Worm (Caenorhabditis elegans) whole organism, L1 larva: Measurements from ENCODE around the gene asp-4.

Experiments used
- C04F5.9 ChIP-seq: sonication (generic microtip); optimal IDR thresholded peaks from 2 replicates; lab custom pipeline; 2016; ENCODE audit warnings: missing genetic modification characterization, missing compliant biosample characterization
- C16A3.4 ChIP-seq: fragments of 150-350 bp; optimal IDR thresholded peaks from 2 replicates; lab custom pipeline; 2014; ENCODE audit warnings: missing biosample characterization, missing genetic modification characterization
- C34B4.2 ChIP-seq: sonication (generic microtip); optimal IDR thresholded peaks from 2 replicates; lab custom pipeline; 2017; ENCODE audit warnings: mild to moderate bottlenecking, missing genetic modification characterization, missing compliant biosample characterization
- Y116A8C.19 ChIP-seq: sonication (generic microtip); optimal IDR thresholded peaks from 2 replicates; lab custom pipeline; 2016; ENCODE audit warnings: missing compliant biosample characterization, missing genetic modification characterization, borderline replicate concordance
- alr-1 ChIP-seq: fragments of 200-800 bp; sonication (Bioruptor generic); optimal IDR thresholded peaks from 2 replicates; lab custom pipeline; 2018; ENCODE audit warnings: borderline replicate concordance, mild to moderate bottlenecking, missing genetic modification characterization, missing compliant biosample characterization
- aly-2 ChIP-seq: fragments of 150-350 bp; optimal IDR thresholded peaks from 2 replicates; lab custom pipeline; 2014; ENCODE audit warnings: missing biosample characterization, missing genetic modification characterization
- ama-1 ChIP-seq: fragments of 150-350 bp; optimal IDR thresholded peaks from 2 replicates; lab custom pipeline; 2014
- blmp-1 ChIP-seq: fragments of 150-350 bp; optimal IDR thresholded peaks from 2 replicates; lab custom pipeline; 2014; ENCODE audit warnings: missing biosample characterization, missing genetic modification characterization
- ceh-82 ChIP-seq, 3 experiments: fragments of 150-350 bp in 1 of 3; sonication (generic microtip) in 2 of 3; optimal IDR thresholded peaks; 2 replicates each; lab custom pipeline; 2014 to 2017; ENCODE audit warnings: missing biosample characterization in 3 of 3, missing genetic modification characterization in 3 of 3
- ceh-88 ChIP-seq: fragments of 200-800 bp; sonication (Bioruptor generic); IDR thresholded peaks from 2 replicates; pipeline ENCODE4 v1.3.6; 2022; ENCODE audit warnings: missing genetic modification characterization, missing compliant biosample characterization
- ceh-90 ChIP-seq: sonication (generic microtip); optimal IDR thresholded peaks from 2 replicates; lab custom pipeline; 2016; ENCODE audit warnings: missing genetic modification characterization, missing compliant biosample characterization
- dsc-1 ChIP-seq: sonication (generic microtip); optimal IDR thresholded peaks from 2 replicates; lab custom pipeline; 2016; ENCODE audit warnings: mild to moderate bottlenecking, missing genetic modification characterization, missing compliant biosample characterization
- egl-27 ChIP-seq, 2 experiments: fragments of 150-350 bp in 1 of 2; sonication (generic microtip); optimal IDR thresholded peaks; 3 replicates each; lab custom pipeline; 2017 to 2018; ENCODE audit warnings: missing biosample characterization in 2 of 2, missing genetic modification characterization in 2 of 2, missing genetic modification reagents in 2 of 2
- elt-3 ChIP-seq, 6 experiments: fragments of 150-350 bp in 1 of 6; sonication (generic microtip); optimal IDR thresholded peaks; 2 replicates each; lab custom pipeline; 2017 to 2018; ENCODE audit warnings: missing biosample characterization in 6 of 6, missing genetic modification characterization in 6 of 6, inconsistent platforms in 1 of 6
- ets-5 ChIP-seq: fragments of 200-800 bp; sonication (Bioruptor generic); IDR thresholded peaks from 2 replicates; pipeline ENCODE4 v1.3.6; 2022; ENCODE audit warnings: missing genetic modification characterization, missing compliant biosample characterization
- fkh-4 ChIP-seq: sonication (generic microtip); optimal IDR thresholded peaks from 2 replicates; lab custom pipeline; 2016; ENCODE audit warnings: missing compliant biosample characterization, missing genetic modification characterization, borderline replicate concordance
- fkh-8 ChIP-seq: sonication (generic microtip); optimal IDR thresholded peaks from 2 replicates; lab custom pipeline; 2016; ENCODE audit warnings: mild to moderate bottlenecking, missing genetic modification characterization, missing compliant biosample characterization
- hlh-4 ChIP-seq: sonication (generic microtip); optimal IDR thresholded peaks from 2 replicates; lab custom pipeline; 2016; ENCODE audit warnings: mild to moderate bottlenecking, missing genetic modification characterization, missing compliant biosample characterization
- hpl-2 ChIP-seq: fragments of 150-350 bp; optimal IDR thresholded peaks from 2 replicates; lab custom pipeline; 2014; ENCODE audit warnings: missing biosample characterization, missing genetic modification reagents, missing genetic modification characterization
- isw-1 ChIP-seq: fragments of 200-800 bp; sonication (Bioruptor generic); IDR thresholded peaks from 2 replicates; pipeline ENCODE4 v1.3.6; 2022; ENCODE audit warnings: missing genetic modification characterization, missing compliant biosample characterization
- jun-1 ChIP-seq: fragments of 150-350 bp; optimal IDR thresholded peaks from 2 replicates; lab custom pipeline; 2014; ENCODE audit warnings: missing biosample characterization, missing genetic modification reagents, missing genetic modification characterization
- lin-13 ChIP-seq: fragments of 150-350 bp; optimal IDR thresholded peaks from 2 replicates; lab custom pipeline; 2014; ENCODE audit warnings: missing biosample characterization, missing genetic modification reagents, missing genetic modification characterization
- lin-14 ChIP-seq: fragments of 200-800 bp; sonication (Bioruptor generic); optimal IDR thresholded peaks from 2 replicates; lab custom pipeline; 2018; ENCODE audit warnings: mild to moderate bottlenecking, missing genetic modification characterization, moderate library complexity, missing compliant biosample characterization
- lin-35 ChIP-seq, 2 experiments: fragments of 150-350 bp; optimal IDR thresholded peaks; 2 replicates each; lab custom pipeline; 2014; ENCODE audit warnings: missing biosample characterization in 2 of 2, missing genetic modification characterization in 2 of 2, missing genetic modification reagents in 2 of 2
- mef-2 ChIP-seq: fragments of 150-350 bp; optimal IDR thresholded peaks from 2 replicates; lab custom pipeline; 2014; ENCODE audit warnings: missing biosample characterization, missing genetic modification characterization
- mep-1 ChIP-seq: fragments of 150-350 bp; optimal IDR thresholded peaks from 2 replicates; lab custom pipeline; 2014; ENCODE audit warnings: missing biosample characterization, missing genetic modification characterization
- nhr-19 ChIP-seq: fragments of 200-800 bp; sonication (Bioruptor generic); conservative IDR thresholded peaks from 2 replicates; pipeline ENCODE4 v1.3.6; 2022; ENCODE audit warnings: missing genetic modification characterization, missing compliant biosample characterization
- nhr-20 ChIP-seq: sonication (generic microtip); optimal IDR thresholded peaks from 2 replicates; lab custom pipeline; 2016; ENCODE audit warnings: mild to moderate bottlenecking, missing genetic modification characterization, missing compliant biosample characterization
- nhr-28 ChIP-seq: fragments of 150-350 bp; optimal IDR thresholded peaks from 2 replicates; lab custom pipeline; 2014; ENCODE audit warnings: missing biosample characterization, missing genetic modification characterization
- nhr-47 ChIP-seq: sonication (generic microtip); optimal IDR thresholded peaks from 2 replicates; lab custom pipeline; 2016; ENCODE audit warnings: mild to moderate bottlenecking, missing genetic modification characterization, moderate library complexity, missing compliant biosample characterization
- nhr-71 ChIP-seq: sonication (generic microtip); optimal IDR thresholded peaks from 2 replicates; lab custom pipeline; 2016; ENCODE audit warnings: mild to moderate bottlenecking, missing genetic modification characterization, moderate library complexity, missing compliant biosample characterization
- nhr-84 ChIP-seq: sonication (generic microtip); optimal IDR thresholded peaks from 2 replicates; lab custom pipeline; 2017; ENCODE audit warnings: missing biosample characterization, missing genetic modification characterization
- pax-3 ChIP-seq: fragments of 200-800 bp; sonication (Bioruptor generic); optimal IDR thresholded peaks from 2 replicates; lab custom pipeline; 2018; ENCODE audit warnings: mild to moderate bottlenecking, missing genetic modification characterization, moderate library complexity, missing compliant biosample characterization
- pqm-1 ChIP-seq: sonication (generic microtip); optimal IDR thresholded peaks from 3 replicates; lab custom pipeline; 2017; ENCODE audit warnings: missing biosample characterization, missing genetic modification characterization
- skn-1 ChIP-seq: fragments of 150-350 bp; optimal IDR thresholded peaks from 2 replicates; lab custom pipeline; 2014; ENCODE audit warnings: missing biosample characterization, missing genetic modification characterization
- snpc-4 ChIP-seq: fragments of 150-350 bp; optimal IDR thresholded peaks from 2 replicates; lab custom pipeline; 2014; ENCODE audit warnings: missing biosample characterization, missing genetic modification characterization
- snu-23 ChIP-seq: sonication (generic microtip); optimal IDR thresholded peaks from 2 replicates; lab custom pipeline; 2016; ENCODE audit warnings: missing genetic modification characterization, missing compliant biosample characterization
- sptf-1 ChIP-seq: fragments of 150-350 bp; optimal IDR thresholded peaks from 2 replicates; lab custom pipeline; 2014; ENCODE audit warnings: missing biosample characterization, missing genetic modification characterization
- swsn-7 ChIP-seq: sonication (generic microtip); optimal IDR thresholded peaks from 2 replicates; lab custom pipeline; 2016; ENCODE audit warnings: missing genetic modification characterization, missing compliant biosample characterization
- tlp-1 ChIP-seq: fragments of 150-350 bp; optimal IDR thresholded peaks from 2 replicates; lab custom pipeline; 2014; ENCODE audit warnings: missing biosample characterization, missing genetic modification characterization
- unc-130 ChIP-seq: fragments of 150-350 bp; optimal IDR thresholded peaks from 2 replicates; lab custom pipeline; 2017; ENCODE audit warnings: missing biosample characterization, missing genetic modification characterization, inconsistent platforms
- unc-86 ChIP-seq: sonication (generic microtip); optimal IDR thresholded peaks from 2 replicates; lab custom pipeline; 2016; ENCODE audit warnings: missing genetic modification characterization, missing compliant biosample characterization
- xbp-1 ChIP-seq: sonication (generic microtip); optimal IDR thresholded peaks from 2 replicates; lab custom pipeline; 2016; ENCODE audit warnings: missing genetic modification characterization, missing compliant biosample characterization
- zag-1 ChIP-seq: fragments of 150-350 bp; optimal IDR thresholded peaks from 2 replicates; lab custom pipeline; 2014; ENCODE audit warnings: missing biosample characterization, missing genetic modification characterization
- ztf-11 ChIP-seq, 2 experiments: sonication (generic microtip); optimal IDR thresholded peaks; 2 replicates each; lab custom pipeline; 2016 to 2017; ENCODE audit warnings: missing genetic modification characterization in 2 of 2, missing biosample characterization in 1 of 2, missing compliant biosample characterization in 1 of 2
- ztf-4 ChIP-seq: fragments of 150-350 bp; optimal IDR thresholded peaks from 2 replicates; lab custom pipeline; 2014; ENCODE audit warnings: missing biosample characterization, missing genetic modification characterization

asp-4 gene

DNA sequence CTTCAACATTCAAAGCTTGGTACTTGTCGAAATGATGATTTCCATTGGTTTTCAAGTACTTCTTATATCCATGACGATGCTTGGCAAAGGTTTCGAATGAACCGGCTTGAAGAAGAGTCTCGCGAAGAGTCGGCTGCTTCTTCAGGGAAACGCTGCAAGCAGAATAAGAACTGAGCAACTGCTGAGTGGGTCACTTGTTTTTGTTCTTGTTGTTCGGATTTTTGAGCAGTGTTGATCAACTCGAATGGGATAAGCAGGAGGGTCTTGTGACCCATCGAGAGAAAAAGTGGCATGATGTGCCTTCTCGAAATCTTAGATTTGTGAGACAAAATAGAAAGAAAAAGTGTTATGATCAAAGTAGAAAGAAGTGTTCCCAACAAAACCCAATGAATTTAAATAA lies 653 bp downstream of the asp-4 start (continued):
- no peak; the same call in 1 of the 2 replicates for TF ChIP-seq nhr-19 (GFP tag; lab: Robert Waterston, UW)
- no peak for TF ChIP-seq unc-86 (tag; lab: Kevin White, UChicago)
- TF ChIP-seq hpl-2 (GFP tag; lab: Kevin White, UChicago), result no peak
- peak; percentile 69 for TF ChIP-seq lin-14 (GFP tag; lab: Kevin White, UChicago)
- no peak for TF ChIP-seq sptf-1 (tag; lab: Kevin White, UChicago)
- TF ChIP-seq lin-35 (GFP tag; optimal IDR thresholded peaks at IDR 0.05; lab: Kevin White, UChicago), result peak in 1 of 2 experiments; percentile 0
- no peak for TF ChIP-seq aly-2 (tag; lab: Kevin White, UChicago)
- no peak for TF ChIP-seq nhr-28
- no peak for TF ChIP-seq lin-13 (GFP tag; lab: Kevin White, UChicago)
- TF ChIP-seq fkh-8 (tag; lab: Kevin White, UChicago), result no peak
- TF ChIP-seq swsn-7 (tag; lab: Kevin White, UChicago), result no peak
- no peak for TF ChIP-seq C34B4.2 (tag; lab: Kevin White, UChicago)
- TF ChIP-seq skn-1, result no peak
- TF ChIP-seq ceh-82 (tag; optimal IDR thresholded peaks at IDR 0.05; lab: Kevin White, UChicago), result no peak
- TF ChIP-seq ama-1, result no peak
- TF ChIP-seq nhr-47 (tag; lab: Kevin White, UChicago), result no peak
- no peak for TF ChIP-seq dsc-1 (tag; lab: Kevin White, UChicago)
- TF ChIP-seq ztf-4 (tag; lab: Kevin White, UChicago), result no peak
- no peak for TF ChIP-seq xbp-1 (tag; lab: Kevin White, UChicago)
- no peak for TF ChIP-seq C04F5.9 (tag; lab: Kevin White, UChicago)
- TF ChIP-seq egl-27 (tag; optimal IDR thresholded peaks at IDR 0.05; lab: Kevin White, UChicago), result no peak
- no peak for TF ChIP-seq mef-2 (tag; lab: Kevin White, UChicago)
- no peak for TF ChIP-seq isw-1 (GFP tag; lab: Robert Waterston, UW)
- TF ChIP-seq hlh-4, result no peak
- TF ChIP-seq alr-1 (tag; lab: Kevin White, UChicago), result no peak
- no peak for TF ChIP-seq blmp-1
- no peak for TF ChIP-seq ztf-11 (tag; optimal IDR thresholded peaks at IDR 0.05; lab: Kevin White, UChicago)
- no peak for TF ChIP-seq elt-3 (tag; optimal IDR thresholded peaks at IDR 0.05; lab: Kevin White, UChicago)
- TF ChIP-seq unc-130 (tag; lab: Kevin White, UChicago), result peak; percentile 36
- no peak for TF ChIP-seq mep-1 (tag; lab: Kevin White, UChicago)
- no peak for TF ChIP-seq nhr-84 (tag; lab: Kevin White, UChicago)
- no peak for TF ChIP-seq ets-5 (GFP tag; lab: Robert Waterston, UW)
- no peak for TF ChIP-seq snu-23 (GFP tag; lab: Kevin White, UChicago)
- no peak for TF ChIP-seq pax-3
- TF ChIP-seq C16A3.4, result no peak
- no peak for TF ChIP-seq ceh-90
- no peak for TF ChIP-seq jun-1 (tag; lab: Kevin White, UChicago)
- no peak for TF ChIP-seq pqm-1 (tag; lab: Kevin White, UChicago)
- TF ChIP-seq snpc-4 (tag; lab: Kevin White, UChicago), result peak; percentile 84
- no peak for TF ChIP-seq fkh-4 (tag; lab: Kevin White, UChicago)
- no peak for TF ChIP-seq Y116A8C.19 (tag; lab: Kevin White, UChicago)
- TF ChIP-seq tlp-1, result no peak
- no peak for TF ChIP-seq zag-1 (tag; lab: Kevin White, UChicago)
- TF ChIP-seq nhr-71 (tag; lab: Kevin White, UChicago), result peak; percentile 59
- TF ChIP-seq ceh-88 (GFP tag; lab: Robert Waterston, UW), result no peak
- TF ChIP-seq nhr-20 (tag; lab: Kevin White, UChicago), result peak; percentile 5
- TF ChIP-seq, all 84 proteins: peak for 9
